Fruit fly (Drosophila melanogaster): ENCODE data around the gene Polr3C.
A peak's percentile ranks its signal among the peaks of the same experiment; 100 is the strongest.

Polr3C gene

DNA sequence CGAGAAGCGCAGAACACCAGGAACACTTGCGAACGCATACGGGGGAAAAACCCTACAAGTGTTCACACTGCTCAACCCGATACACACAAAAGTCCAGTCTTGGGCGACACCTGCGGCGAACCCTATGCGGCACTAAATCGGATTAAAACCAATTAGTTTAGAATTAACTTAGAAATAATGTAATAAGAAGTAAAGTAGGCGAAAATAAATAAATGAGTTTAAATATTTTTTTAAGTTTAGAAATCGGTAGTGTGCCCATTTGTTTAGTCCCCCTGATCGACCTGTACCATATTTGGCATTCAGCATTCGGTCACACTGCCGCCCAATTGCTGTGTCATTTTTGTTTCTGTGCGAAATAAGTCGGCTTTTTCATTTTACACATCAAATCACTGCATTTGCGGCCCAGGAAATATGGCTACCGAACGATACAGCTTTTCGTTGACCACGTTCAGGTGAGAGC is 29.2 kb upstream of the Polr3C start, which contains the start of gene Prosalpha2 (continued):
- TF ChIP-seq Antp (GFP tag; optimal IDR thresholded peaks at IDR 0.05) (no peak), trh (GFP tag; optimal IDR thresholded peaks at IDR 0.05) (no peak), nau (GFP tag; optimal IDR thresholded peaks at IDR 0.05) (no peak), lmd (GFP tag; IDR thresholded peaks at IDR 0.05) (peak; percentile 15; the same call in 1 of the 2 replicates), CG6765 (GFP tag; optimal IDR thresholded peaks at IDR 0.05) (no peak), CG10979 (tag; optimal IDR thresholded peaks at IDR 0.05) (no peak), CG33213 (GFP tag; optimal IDR thresholded peaks at IDR 0.05) (peak; percentile 5), Hey (tag; optimal IDR thresholded peaks at IDR 0.05) (no peak), chif (GFP tag; optimal IDR thresholded peaks at IDR 0.05) (no peak), Lhr (GFP tag; optimal IDR thresholded peaks at IDR 0.05) (peak; percentile 26), Blimp-1 (GFP tag; optimal IDR thresholded peaks at IDR 0.05) (no peak), zf30C (GFP tag; optimal IDR thresholded peaks at IDR 0.05) (peak; percentile 19), CG13775 (GFP tag; optimal IDR thresholded peaks at IDR 0.05) (peak; percentile 5), CG18476 (GFP tag; optimal IDR thresholded peaks at IDR 0.05) (no peak), ssp (GFP tag; IDR thresholded peaks at IDR 0.05) (peak; percentile 38), CG7357 (GFP tag; IDR thresholded peaks at IDR 0.05) (peak; percentile 93), CG9437 (GFP tag; optimal IDR thresholded peaks at IDR 0.05) (no peak), CG14050 (GFP tag; IDR thresholded peaks at IDR 0.05) (no peak), CG11504 (tag; optimal IDR thresholded peaks at IDR 0.05) (no peak), CG3163 (GFP tag; optimal IDR thresholded peaks at IDR 0.05) (no peak), CG13296 (GFP tag; optimal IDR thresholded peaks at IDR 0.05) (no peak), Poxn (GFP tag; IDR thresholded peaks at IDR 0.05) (no peak), amos (GFP tag; IDR thresholded peaks at IDR 0.05; ENCODE audit: partially characterized antibody) (no peak), slbo (GFP tag; IDR thresholded peaks at IDR 0.05) (peak; percentile 39), nerfin-1 (tag; optimal IDR thresholded peaks at IDR 0.05) (no peak), NFAT (GFP tag; IDR thresholded peaks at IDR 0.05) (no peak), CG6791 (GFP tag; IDR thresholded peaks at IDR 0.05; ENCODE audit: partially characterized antibody) (no peak), B-H1 (GFP tag; IDR thresholded peaks at IDR 0.05) (no peak), tll (GFP tag; optimal IDR thresholded peaks at IDR 0.05) (no peak), CG8944 (GFP tag; optimal IDR thresholded peaks at IDR 0.05) (no peak), CG13123 (GFP tag; optimal IDR thresholded peaks at IDR 0.05) (no peak), CG30020 (tag; optimal IDR thresholded peaks at IDR 0.05) (peak; percentile 53), dimm (GFP tag; IDR thresholded peaks at IDR 0.05) (no peak), stc (GFP tag; IDR thresholded peaks at IDR 0.05) (no peak), ems (GFP tag; optimal IDR thresholded peaks at IDR 0.05) (no peak), CG4820 (GFP tag; optimal IDR thresholded peaks at IDR 0.05) (no peak), ranshi (GFP tag; IDR thresholded peaks at IDR 0.05) (no peak), ATbp (GFP tag; optimal IDR thresholded peaks at IDR 0.05) (no peak), chinmo (GFP tag; IDR thresholded peaks at IDR 0.05; ENCODE audit: partially characterized antibody) (no peak), CG4360 (GFP tag; IDR thresholded peaks at IDR 0.05) (no peak), hkb (optimal IDR thresholded peaks at IDR 0.05) (no peak), hkb (GFP tag; IDR thresholded peaks at IDR 0.05) (no peak), so (GFP tag; IDR thresholded peaks at IDR 0.05) (no peak), CG5953 (GFP tag; IDR thresholded peaks at IDR 0.05) (no peak), CG3407 (GFP tag; optimal IDR thresholded peaks at IDR 0.05) (no peak), CG15073 (GFP tag; optimal IDR thresholded peaks at IDR 0.05) (no peak), ash1 (GFP tag; optimal IDR thresholded peaks at IDR 0.05) (no peak), Adf1 (GFP tag; IDR thresholded peaks at IDR 0.05) (no peak), slp2 (GFP tag; optimal IDR thresholded peaks at IDR 0.05) (no peak), GATAe (GFP tag; conservative IDR thresholded peaks at IDR 0.05) (no peak), D19B (GFP tag; optimal IDR thresholded peaks at IDR 0.05) (no peak), Sry-δ (GFP tag; optimal IDR thresholded peaks at IDR 0.05) (no peak)
